Fruit fly (Drosophila melanogaster): ENCODE measurements around the gene Rev1.

The Rev1 gene

DNA sequence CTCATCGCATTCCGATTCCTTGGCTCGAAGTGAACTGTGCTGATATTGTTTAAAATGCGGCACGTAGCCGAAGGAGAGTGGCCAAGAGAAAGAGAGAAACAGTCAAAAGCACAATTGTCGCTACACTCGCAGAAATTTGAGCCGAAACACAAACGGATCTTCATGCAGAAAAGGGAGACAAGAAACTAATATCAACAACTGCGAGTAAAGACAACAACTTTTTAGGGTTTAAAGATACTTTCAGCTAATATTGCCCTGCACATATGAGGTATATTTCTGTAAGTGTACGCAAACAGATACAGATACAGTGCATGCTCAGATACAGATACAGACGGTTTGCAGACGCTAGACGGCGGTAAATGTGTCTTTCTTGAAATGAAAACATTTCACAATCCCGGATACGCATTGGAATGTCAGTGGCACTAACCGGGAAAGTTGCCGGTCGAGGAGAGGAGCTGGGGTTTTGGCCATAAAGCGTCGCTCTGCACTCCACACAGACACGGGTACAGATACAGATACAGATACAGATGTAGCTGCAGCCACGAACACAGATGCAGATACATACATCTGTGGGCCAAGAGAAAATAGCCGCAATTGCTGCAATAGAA, 9.9 kb upstream of the Rev1 start (continued):
- TF ChIP-seq HmgD (GFP tag; optimal IDR thresholded peaks at IDR 0.05) (peak; percentile 72), so (GFP tag; IDR thresholded peaks at IDR 0.05) (peak; percentile 91), Trl (optimal IDR thresholded peaks at IDR 0.05) (peak in 1 of 2 experiments; percentile 15), Trl (GFP tag; optimal IDR thresholded peaks at IDR 0.05) (peak; percentile 83), gem (tag; optimal IDR thresholded peaks at IDR 0.05) (peak; percentile 91), HHEX (GFP tag; optimal IDR thresholded peaks at IDR 0.05) (peak; percentile 79), CG12744 (GFP tag; optimal IDR thresholded peaks at IDR 0.05) (peak; percentile 70), CG6272 (GFP tag; IDR thresholded peaks at IDR 0.05) (peak; percentile 77), CG12659 (GFP tag; optimal IDR thresholded peaks at IDR 0.05) (peak; percentile 77), tna (GFP tag; IDR thresholded peaks at IDR 0.05; ENCODE audit: partially characterized antibody) (no peak), tio (GFP tag; optimal IDR thresholded peaks at IDR 0.05) (no peak), CG2129 (GFP tag; IDR thresholded peaks at IDR 0.05; ENCODE audit: partially characterized antibody) (no peak), Doc2 (GFP tag; IDR thresholded peaks at IDR 0.05) (no peak), CG12071 (GFP tag; optimal IDR thresholded peaks at IDR 0.05) (peak; percentile 90), ab (GFP tag; optimal IDR thresholded peaks at IDR 0.05) (peak; percentile 78), pita (GFP tag; optimal IDR thresholded peaks at IDR 0.05) (no peak), Poxn (GFP tag; IDR thresholded peaks at IDR 0.05) (no peak), onecut (GFP tag; IDR thresholded peaks at IDR 0.05) (peak; percentile 79), CG11247 (GFP tag; IDR thresholded peaks at IDR 0.05) (peak; percentile 82), stwl (tag; optimal IDR thresholded peaks at IDR 0.05) (peak; percentile 11), CG3407 (GFP tag; optimal IDR thresholded peaks at IDR 0.05) (peak; percentile 86), NFAT (GFP tag; IDR thresholded peaks at IDR 0.05) (no peak; the same call in 1 of the 2 replicates), CG11398 (GFP tag; optimal IDR thresholded peaks at IDR 0.05) (peak; percentile 73), NK7.1 (GFP tag; optimal IDR thresholded peaks at IDR 0.05) (peak; percentile 77), Usf (GFP tag; optimal IDR thresholded peaks at IDR 0.05) (peak; percentile 32), fd64A (GFP tag; optimal IDR thresholded peaks at IDR 0.05) (peak; percentile 78), hth (optimal IDR thresholded peaks at IDR 0.05) (no peak), bowl (GFP tag; IDR thresholded peaks at IDR 0.05) (peak; percentile 57), mirr (GFP tag; optimal IDR thresholded peaks at IDR 0.05) (no peak), CG2202 (tag; optimal IDR thresholded peaks at IDR 0.05) (peak; percentile 78), Vsx1 (GFP tag; optimal IDR thresholded peaks at IDR 0.05) (peak; percentile 75), CG9817 (tag; optimal IDR thresholded peaks at IDR 0.05) (peak; percentile 64), H15 (GFP tag; IDR thresholded peaks at IDR 0.05) (peak; percentile 90), CG18262 (tag; optimal IDR thresholded peaks at IDR 0.05) (peak; percentile 87), CG10366 (GFP tag; IDR thresholded peaks at IDR 0.05) (peak; percentile 89), Bteb2 (GFP tag; optimal IDR thresholded peaks at IDR 0.05) (peak; percentile 60), wdn (GFP tag; IDR thresholded peaks at IDR 0.05) (peak; percentile 78), CG17186 (GFP tag; optimal IDR thresholded peaks at IDR 0.05) (peak; percentile 68), ara (GFP tag; IDR thresholded peaks at IDR 0.05) (peak; percentile 91), repo (GFP tag; optimal IDR thresholded peaks at IDR 0.05) (peak; percentile 88), Dp (GFP tag; optimal IDR thresholded peaks at IDR 0.05) (no peak), lov (optimal IDR thresholded peaks at IDR 0.05) (no peak), lov (GFP tag; IDR thresholded peaks at IDR 0.05) (peak; percentile 86; the same call in 2 of the 3 replicates), CG11695 (GFP tag; IDR thresholded peaks at IDR 0.05) (peak; percentile 78), CG17912 (GFP tag; optimal IDR thresholded peaks at IDR 0.05) (peak; percentile 36), CG10267 (tag; optimal IDR thresholded peaks at IDR 0.05) (peak; percentile 77), CG17568 (GFP tag; optimal IDR thresholded peaks at IDR 0.05) (peak; percentile 69), lab (GFP tag; optimal IDR thresholded peaks at IDR 0.05) (peak; percentile 89), ranshi (GFP tag; IDR thresholded peaks at IDR 0.05) (peak; percentile 89), bigmax (GFP tag; optimal IDR thresholded peaks at IDR 0.05) (no peak), CG7963 (GFP tag; IDR thresholded peaks at IDR 0.05; ENCODE audit: partially characterized antibody) (no peak)
